Fruit fly (Drosophila melanogaster): Measurements from ENCODE around the gene tutl.

dm6 chr2L:4296887-4297286, 13.9 kb downstream of the tutl start:
- TF ChIP-seq CG8478 (optimal IDR thresholded peaks at IDR 0.05) (no peak), CTCF (optimal IDR thresholded peaks at IDR 0.05) (no peak)

All from S2 (cell line).